Fruit fly (Drosophila melanogaster) Kc167 (cell line): ENCODE results near the gene CG13653.

Experiments
- Myc ChIP-seq: fragments of >200 bp; optimal IDR thresholded peaks from 2 replicates; lab custom pipeline; 2017; ENCODE audit warnings: missing external identifiers
- Sin3A ChIP-seq: fragments of >200 bp; optimal IDR thresholded peaks from 2 replicates; lab custom pipeline; 2018; ENCODE audit warnings: missing external identifiers
- h ChIP-seq: fragments of >200 bp; optimal IDR thresholded peaks from 3 replicates; lab custom pipeline; 2018; ENCODE audit warnings: missing external identifiers
- insv ChIP-seq: fragments of >200 bp; optimal IDR thresholded peaks from 3 replicates; lab custom pipeline; 2018; ENCODE audit warnings: missing external identifiers
- psq ChIP-seq: fragments of >200 bp; optimal IDR thresholded peaks from 2 replicates; lab custom pipeline; 2017; ENCODE audit warnings: missing external identifiers
- ttk ChIP-seq: sonication (Bioruptor generic); optimal IDR thresholded peaks from 2 replicates; lab custom pipeline; 2017; ENCODE audit warnings: missing external identifiers

Gene CG13653

dm6 chr3R:25239880-25240279 lies 44.6 kb downstream of the CG13653 start, which contains the start of gene to:
TSS of gene to (plus strand) at chr3R:25240180.
- TF ChIP-seq h (lab: Kevin White, UChicago): no peak
- no peak for TF ChIP-seq ttk (lab: Kevin White, UChicago)
- no peak for TF ChIP-seq insv (lab: Kevin White, UChicago)
- no peak for TF ChIP-seq Sin3A (lab: Kevin White, UChicago)
- TF ChIP-seq Myc (lab: Kevin White, UChicago): no peak
- no peak for TF ChIP-seq psq (lab: Kevin White, UChicago)

- TF ChIP-seq h (lab: Kevin White, UChicago) (no peak), insv (lab: Kevin White, UChicago) (no peak), psq (lab: Kevin White, UChicago) (no peak), Sin3A (lab: Kevin White, UChicago) (no peak), ttk (lab: Kevin White, UChicago) (no peak), Myc (lab: Kevin White, UChicago) (no peak)
Observed at dm6 chr3R:25241507-25242070, 46.3 kb downstream of the CG13653 start, which contains the start of gene CG11854. TSS of gene CG11854 (plus strand) at chr3R:25242020.

- no peak for TF ChIP-seq Myc (lab: Kevin White, UChicago)
- TF ChIP-seq Sin3A (lab: Kevin White, UChicago): no peak
- no peak for TF ChIP-seq h (lab: Kevin White, UChicago)
- TF ChIP-seq ttk (lab: Kevin White, UChicago): no peak
- TF ChIP-seq insv (lab: Kevin White, UChicago): no peak
- TF ChIP-seq psq (lab: Kevin White, UChicago): no peak
Observed at dm6 chr3R:25245052-25245813, 49.9 kb downstream of the CG13653 start, which contains the start of gene bam. TSS of gene bam (minus strand) at chr3R:25245109.
